Fruit fly (Drosophila melanogaster): ENCODE measurements around the gene gzl.
A peak's percentile ranks its signal among the peaks of the same experiment; 100 is the strongest.

Gene gzl

DNA sequence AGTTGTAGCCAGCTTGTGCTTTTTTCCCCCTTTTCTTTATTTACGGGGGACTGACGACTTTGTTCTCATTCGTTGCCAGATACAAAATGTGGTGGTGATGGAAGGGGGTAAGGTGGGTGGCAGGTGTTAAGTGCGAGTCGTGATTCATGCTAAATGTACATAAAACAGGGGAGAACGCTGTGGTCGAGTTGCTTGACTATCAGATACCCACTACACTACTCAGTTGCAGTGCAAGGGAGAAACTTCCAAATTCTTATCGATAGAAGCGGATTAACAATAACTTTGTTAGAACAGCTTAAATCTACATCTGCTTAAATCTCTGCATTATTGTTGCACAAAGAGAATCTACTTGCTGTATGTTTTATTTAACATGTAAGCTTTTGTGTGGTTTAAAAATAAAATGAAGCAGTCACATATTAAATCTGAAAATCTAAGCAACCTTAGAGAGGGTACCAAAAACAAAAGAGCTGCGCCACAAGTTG, 14.9 kb downstream of the gzl start (continued):
- TF ChIP-seq E2f2 (GFP tag; IDR thresholded peaks at IDR 0.05) (no peak), Optix (GFP tag; IDR thresholded peaks at IDR 0.05) (no peak), CG2889 (GFP tag; IDR thresholded peaks at IDR 0.05) (no peak), CG13894 (tag; optimal IDR thresholded peaks at IDR 0.05) (no peak), CG31388 (GFP tag; optimal IDR thresholded peaks at IDR 0.05) (no peak), HHEX (GFP tag; optimal IDR thresholded peaks at IDR 0.05) (peak; percentile 28), CkIIα-i1 (GFP tag; IDR thresholded peaks at IDR 0.05) (no peak), CG17612 (GFP tag; IDR thresholded peaks at IDR 0.05) (no peak), CG4404 (GFP tag; IDR thresholded peaks at IDR 0.05) (no peak), CG3995 (GFP tag; optimal IDR thresholded peaks at IDR 0.05) (no peak), CG12236 (GFP tag; optimal IDR thresholded peaks at IDR 0.05) (no peak), Ets65A (GFP tag) (no peak), CG9437 (GFP tag; optimal IDR thresholded peaks at IDR 0.05) (no peak), CG4282 (GFP tag; optimal IDR thresholded peaks at IDR 0.05) (no peak), salm (tag; optimal IDR thresholded peaks at IDR 0.05) (no peak), Nf-YB (GFP tag; optimal IDR thresholded peaks at IDR 0.05) (no peak), luna (GFP tag; optimal IDR thresholded peaks at IDR 0.05) (no peak), unpg (GFP tag; optimal IDR thresholded peaks at IDR 0.05) (no peak), CG2199 (GFP tag; IDR thresholded peaks at IDR 0.05) (no peak), CG14667 (GFP tag; IDR thresholded peaks at IDR 0.05) (no peak), CG18476 (GFP tag; optimal IDR thresholded peaks at IDR 0.05) (no peak), Aef1 (GFP tag; IDR thresholded peaks at IDR 0.05) (no peak), Scr (GFP tag; IDR thresholded peaks at IDR 0.05; ENCODE audit: partially characterized antibody) (peak; percentile 31; the same call in 1 of the 2 replicates), wor (GFP tag; IDR thresholded peaks at IDR 0.05) (no peak), CG1024 (GFP tag; IDR thresholded peaks at IDR 0.05) (no peak), CG15696 (tag; optimal IDR thresholded peaks at IDR 0.05) (no peak), CG11093 (GFP tag; IDR thresholded peaks at IDR 0.05) (no peak), toy (GFP tag; IDR thresholded peaks at IDR 0.05) (no peak), caup (GFP tag; optimal IDR thresholded peaks at IDR 0.05; ENCODE audit: severe bottlenecking) (peak; percentile 19), CG10979 (tag; optimal IDR thresholded peaks at IDR 0.05) (peak; percentile 6), CG17802 (tag; optimal IDR thresholded peaks at IDR 0.05) (no peak), CG34376 (GFP tag; optimal IDR thresholded peaks at IDR 0.05) (no peak), Ets97D (GFP tag; optimal IDR thresholded peaks at IDR 0.05) (no peak), en (GFP tag; optimal IDR thresholded peaks at IDR 0.05) (no peak), her (GFP tag; optimal IDR thresholded peaks at IDR 0.05) (no peak), cato (GFP tag; optimal IDR thresholded peaks at IDR 0.05; ENCODE audit: borderline replicate concordance) (no peak), Sox102F (GFP tag; optimal IDR thresholded peaks at IDR 0.05) (peak; percentile 35), CG8281 (tag; optimal IDR thresholded peaks at IDR 0.05) (no peak), emc (GFP tag; optimal IDR thresholded peaks at IDR 0.05) (no peak), dati (GFP tag; IDR thresholded peaks at IDR 0.05) (no peak), dm (GFP tag; optimal IDR thresholded peaks at IDR 0.05) (no peak), MTF-1 (GFP tag; optimal IDR thresholded peaks at IDR 0.05; ENCODE audit: borderline replicate concordance) (no peak), CG32532 (GFP tag; IDR thresholded peaks at IDR 0.05) (no peak), CG14710 (tag; optimal IDR thresholded peaks at IDR 0.05) (no peak), CG10321 (GFP tag; IDR thresholded peaks at IDR 0.05) (no peak), slou (GFP tag; optimal IDR thresholded peaks at IDR 0.05) (no peak), CG2129 (GFP tag; IDR thresholded peaks at IDR 0.05; ENCODE audit: partially characterized antibody) (no peak), Meics (GFP tag; optimal IDR thresholded peaks at IDR 0.05) (peak; percentile 3), dpn (GFP tag; optimal IDR thresholded peaks at IDR 0.05) (no peak), CG16813 (GFP tag; IDR thresholded peaks at IDR 0.05; ENCODE audit: partially characterized antibody) (peak; percentile 47; the same call in 2 of the 3 replicates), CG15269 (tag; optimal IDR thresholded peaks at IDR 0.05) (peak; percentile 34)
